Fruit fly (Drosophila melanogaster): ENCODE measurements around the gene RhoGAP16F.
A peak's percentile ranks its signal among the peaks of the same experiment; 100 is the strongest.

Gene RhoGAP16F

dm6 chrX:18138297-18138696 lies 45.4 kb downstream of the RhoGAP16F start, which contains the start of gene CG43229 (continued):
- TF ChIP-seq CG7357 (GFP tag; IDR thresholded peaks at IDR 0.05), result no peak
- TF ChIP-seq gce (GFP tag; IDR thresholded peaks at IDR 0.05), result 0 out of 3 replicates have a peak, but pooled peaks have one; percentile 32
- TF ChIP-seq D19A (tag; optimal IDR thresholded peaks at IDR 0.05), result no peak
- peak; percentile 14 for TF ChIP-seq Myb (GFP tag; optimal IDR thresholded peaks at IDR 0.05)
- TF ChIP-seq fd96Cb (tag; optimal IDR thresholded peaks at IDR 0.05), result no peak
- TF ChIP-seq stwl (tag; optimal IDR thresholded peaks at IDR 0.05), result peak; percentile 82
- no peak for TF ChIP-seq tgo (GFP tag; IDR thresholded peaks at IDR 0.05)
- no peak for TF ChIP-seq CG18476 (GFP tag; optimal IDR thresholded peaks at IDR 0.05)
- TF ChIP-seq CG15696 (tag; optimal IDR thresholded peaks at IDR 0.05), result no peak
- TF ChIP-seq CG12219 (GFP tag; optimal IDR thresholded peaks at IDR 0.05), result no peak
- TF ChIP-seq CG2199 (GFP tag; IDR thresholded peaks at IDR 0.05), result no peak
- TF ChIP-seq pzg (GFP tag; optimal IDR thresholded peaks at IDR 0.05), result peak; percentile 58
- TF ChIP-seq bbx (GFP tag; IDR thresholded peaks at IDR 0.05; ENCODE audit: partially characterized antibody), result peak; percentile 85
- TF ChIP-seq odd (GFP tag; optimal IDR thresholded peaks at IDR 0.05), result no peak
- TF ChIP-seq CG8944 (GFP tag; optimal IDR thresholded peaks at IDR 0.05), result no peak
- peak; percentile 72; the same call in 2 of the 3 replicates for TF ChIP-seq knrl (GFP tag; IDR thresholded peaks at IDR 0.05; ENCODE audit: partially characterized antibody)
- 0 out of 2 replicates have a peak, but pooled peaks have one; percentile 31 for TF ChIP-seq Atf6 (GFP tag; IDR thresholded peaks at IDR 0.05)
- TF ChIP-seq Pdp1 (GFP tag; optimal IDR thresholded peaks at IDR 0.05), result peak in 1 of 2 experiments; percentile 0
- no peak for TF ChIP-seq dmrt99B (tag; optimal IDR thresholded peaks at IDR 0.05)
- no peak for TF ChIP-seq CG17829 (tag; optimal IDR thresholded peaks at IDR 0.05)
- TF ChIP-seq hb (GFP tag; IDR thresholded peaks at IDR 0.05; ENCODE audit: partially characterized antibody), result peak; percentile 71; the same call in 2 of the 3 replicates
- peak; percentile 79 for TF ChIP-seq ato (GFP tag; IDR thresholded peaks at IDR 0.05; ENCODE audit: partially characterized antibody)
- TF ChIP-seq slbo (GFP tag; IDR thresholded peaks at IDR 0.05), result no peak
- peak; percentile 63 for TF ChIP-seq vnd (GFP tag; IDR thresholded peaks at IDR 0.05; ENCODE audit: partially characterized antibody)
- TF ChIP-seq CG17385 (GFP tag; optimal IDR thresholded peaks at IDR 0.05), result peak; percentile 35
- TF ChIP-seq Dll (GFP tag; IDR thresholded peaks at IDR 0.05; ENCODE audit: partially characterized antibody), result peak; percentile 71
- TF ChIP-seq gcm (GFP tag; optimal IDR thresholded peaks at IDR 0.05), result peak; percentile 29
- no peak for TF ChIP-seq ranshi (GFP tag; IDR thresholded peaks at IDR 0.05)
- TF ChIP-seq CG1792 (GFP tag; optimal IDR thresholded peaks at IDR 0.05), result no peak
- peak; percentile 81 for TF ChIP-seq pfk (GFP tag; optimal IDR thresholded peaks at IDR 0.05)
- TF ChIP-seq Dek (tag; optimal IDR thresholded peaks at IDR 0.05), result no peak
- TF ChIP-seq Lim3 (GFP tag; IDR thresholded peaks at IDR 0.05), result no peak
- TF ChIP-seq nau (GFP tag; optimal IDR thresholded peaks at IDR 0.05), result peak; percentile 5
- peak; percentile 91 for TF ChIP-seq Dref (GFP tag; IDR thresholded peaks at IDR 0.05)
- TF ChIP-seq CG3281 (GFP tag; optimal IDR thresholded peaks at IDR 0.05), result no peak
- peak; percentile 79 for TF ChIP-seq tna (GFP tag; IDR thresholded peaks at IDR 0.05; ENCODE audit: partially characterized antibody)
- TF ChIP-seq CG14441 (GFP tag; IDR thresholded peaks at IDR 0.05), result no peak

dm6 chrX:18139950-18140349 lies 47.0 kb downstream of the RhoGAP16F start:
- no peak for TF ChIP-seq CG18011 (GFP tag; optimal IDR thresholded peaks at IDR 0.05)
- no peak for TF ChIP-seq repo (GFP tag; optimal IDR thresholded peaks at IDR 0.05)
- TF ChIP-seq insv (GFP tag; optimal IDR thresholded peaks at IDR 0.05), result no peak
- TF ChIP-seq Awh (GFP tag; IDR thresholded peaks at IDR 0.05), result no peak
- no peak for TF ChIP-seq pho (GFP tag; optimal IDR thresholded peaks at IDR 0.05)
- TF ChIP-seq D19B (GFP tag; optimal IDR thresholded peaks at IDR 0.05), result peak; percentile 56
- TF ChIP-seq Poxn (GFP tag; IDR thresholded peaks at IDR 0.05), result no peak
- TF ChIP-seq h (optimal IDR thresholded peaks at IDR 0.05), result no peak
- no peak for TF ChIP-seq Dp (GFP tag; optimal IDR thresholded peaks at IDR 0.05)
- TF ChIP-seq CG17829 (tag; optimal IDR thresholded peaks at IDR 0.05), result no peak
- no peak for TF ChIP-seq z (GFP tag; IDR thresholded peaks at IDR 0.05)
- peak; percentile 18; the same call in 1 of the 2 replicates for TF ChIP-seq Rfx (GFP tag; IDR thresholded peaks at IDR 0.05)
- no peak for TF ChIP-seq CG13424 (tag; optimal IDR thresholded peaks at IDR 0.05)
- peak; percentile 16; the same call in 1 of the 3 replicates for TF ChIP-seq row (GFP tag; IDR thresholded peaks at IDR 0.05)
- TF ChIP-seq p53 (GFP tag; optimal IDR thresholded peaks at IDR 0.05), result no peak
- TF ChIP-seq CG6689 (GFP tag; IDR thresholded peaks at IDR 0.05), result no peak
- peak; percentile 2 for TF ChIP-seq sens (GFP tag)

Measured in whole organism, embryonic.